Fruit fly (Drosophila melanogaster) S2 (cell line): ENCODE data around the gene CG1983.

Experiments
- CG8478 ChIP-seq: fragments of >200 bp; optimal IDR thresholded peaks from 2 replicates; lab custom pipeline; 2018
- CTCF ChIP-seq, 2 experiments: fragments of >200 bp; optimal IDR thresholded peaks; 2 replicates each; lab custom pipeline; 2018

dm6 chr3R:30208011-30208410 is 30.5 kb upstream of the CG1983 start:
- no peak for TF ChIP-seq CTCF (optimal IDR thresholded peaks at IDR 0.05; lab: Kevin White, UChicago)
- TF ChIP-seq CG8478 (lab: Kevin White, UChicago): no peak
